Fruit fly (Drosophila melanogaster) whole organism, adult: Measurements from ENCODE around the gene Strump.

Source experiments
- CG12768 ChIP-seq: fragments of 200-800 bp; sonication (Bioruptor generic); optimal IDR thresholded peaks from 2 replicates; lab custom pipeline; 2017; ENCODE audit warnings: missing biosample characterization, missing genetic modification characterization, mild to moderate bottlenecking, moderate library complexity, missing genetic modification reagents
- CG14711 ChIP-seq: fragments of 200-800 bp; sonication (Bioruptor generic); optimal IDR thresholded peaks from 2 replicates; lab custom pipeline; 2018; ENCODE audit warnings: missing biosample characterization, mild to moderate bottlenecking, missing genetic modification characterization, moderate library complexity
- CG1620 ChIP-seq: fragments of 200-800 bp; sonication (Bioruptor generic); optimal IDR thresholded peaks from 2 replicates; lab custom pipeline; 2016; ENCODE audit warnings: missing biosample characterization, missing genetic modification characterization
- CG33017 ChIP-seq: fragments of 200-800 bp; sonication (Bioruptor generic); optimal IDR thresholded peaks from 2 replicates; lab custom pipeline; 2018; ENCODE audit warnings: missing biosample characterization, mild to moderate bottlenecking, missing genetic modification characterization, moderate library complexity
- CG7045 ChIP-seq: fragments of 200-800 bp; sonication (Bioruptor generic); optimal IDR thresholded peaks from 2 replicates; lab custom pipeline; 2017; ENCODE audit warnings: missing biosample characterization, mild to moderate bottlenecking, missing genetic modification characterization
- Crg-1 ChIP-seq: fragments of 200-800 bp; sonication (Bioruptor generic); optimal IDR thresholded peaks from 2 replicates; lab custom pipeline; 2016; ENCODE audit warnings: missing biosample characterization, missing genetic modification characterization
- bab1 ChIP-seq: fragments of 200-800 bp; sonication (Bioruptor generic); optimal IDR thresholded peaks from 3 replicates; lab custom pipeline; 2019; ENCODE audit warnings: missing biosample characterization, mild to moderate bottlenecking, missing genetic modification characterization, moderate library complexity
- kay ChIP-seq: fragments of 200-800 bp; sonication (Bioruptor generic); peaks from one replicate; lab custom pipeline; 2016; ENCODE audit warnings: missing biosample characterization, missing genetic modification characterization, borderline replicate concordance
- ovo ChIP-seq: fragments of 200-800 bp; sonication (Bioruptor generic); optimal IDR thresholded peaks from 2 replicates; lab custom pipeline; 2016; ENCODE audit warnings: missing biosample characterization, missing genetic modification characterization
- pad ChIP-seq: fragments of 200-800 bp; sonication (Bioruptor generic); optimal IDR thresholded peaks from 3 replicates; lab custom pipeline; 2017; ENCODE audit warnings: missing biosample characterization, missing genetic modification characterization, mild to moderate bottlenecking, moderate library complexity, missing genetic modification reagents
- tj ChIP-seq: fragments of 200-800 bp; sonication (Bioruptor generic); optimal IDR thresholded peaks from 3 replicates; lab custom pipeline; 2017; ENCODE audit warnings: missing biosample characterization, mild to moderate bottlenecking, missing genetic modification characterization, moderate library complexity
- toe ChIP-seq: fragments of 200-800 bp; sonication (Bioruptor generic); optimal IDR thresholded peaks from 2 replicates; lab custom pipeline; 2016; ENCODE audit warnings: missing biosample characterization, missing genetic modification characterization

dm6 chr3L:16172381-16172780 lies 50.6 kb downstream of the Strump start:
- TF ChIP-seq CG14711 (tag; lab: Kevin White, UChicago) (no peak), Crg-1 (GFP tag; lab: Kevin White, UChicago) (no peak), CG33017 (tag; lab: Kevin White, UChicago) (no peak), ovo (GFP tag; lab: Kevin White, UChicago) (no peak), toe (GFP tag; lab: Kevin White, UChicago) (no peak), kay (GFP tag; lab: Kevin White, UChicago) (no peak), CG7045 (GFP tag; lab: Kevin White, UChicago) (no peak), pad (GFP tag; lab: Kevin White, UChicago) (no peak), CG1620 (no peak), CG12768 (GFP tag; lab: Kevin White, UChicago) (no peak), bab1 (GFP tag; lab: Kevin White, UChicago) (no peak), tj (GFP tag; lab: Kevin White, UChicago) (no peak)
